Worm (Caenorhabditis elegans): ENCODE data around the gene ZC190.2.

DNA sequence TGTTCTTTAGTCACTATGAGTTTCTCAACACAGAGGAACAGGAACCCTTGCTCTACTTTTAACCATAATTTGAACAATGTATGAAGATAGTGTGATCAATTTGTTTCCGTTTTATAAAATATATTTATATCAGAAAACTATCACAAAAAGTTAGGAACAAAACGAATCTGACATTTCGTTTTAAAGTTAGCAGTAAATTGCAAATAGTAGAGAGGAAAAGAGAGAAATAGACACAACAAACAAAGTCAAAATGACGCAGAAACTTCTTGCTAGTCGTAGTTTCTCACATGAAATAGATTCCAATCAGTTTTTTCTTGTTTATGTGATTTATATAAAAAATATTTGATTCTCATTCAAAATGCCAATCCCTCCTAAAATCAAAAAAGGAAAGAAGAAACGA is 48.0 kb downstream of the ZC190.2 start, which contains the start of gene ZC196.5:
- TF ChIP-seq mdl-1 (tag; optimal IDR thresholded peaks at IDR 0.05) = no peak
- TF ChIP-seq zip-2 (tag; optimal IDR thresholded peaks at IDR 0.05) = no peak
- TF ChIP-seq nhr-25 (tag; optimal IDR thresholded peaks at IDR 0.05; ENCODE audit: borderline replicate concordance, insufficient read depth) = no peak
- no peak for TF ChIP-seq ces-1 (GFP tag; optimal IDR thresholded peaks at IDR 0.05)
- no peak for TF ChIP-seq skn-1 (tag; optimal IDR thresholded peaks at IDR 0.05)
- TF ChIP-seq fkh-10 (GFP tag; optimal IDR thresholded peaks at IDR 0.05) = no peak
- no peak for TF ChIP-seq nhr-237 (tag; optimal IDR thresholded peaks at IDR 0.05)
- TF ChIP-seq snpc-4 (tag; optimal IDR thresholded peaks at IDR 0.05) = no peak
